Fruit fly (Drosophila melanogaster) Kc167 (cell line): Measurements from ENCODE around the gene CG6051.

Experiments
- Myc ChIP-seq: fragments of >200 bp; optimal IDR thresholded peaks from 2 replicates; lab custom pipeline; 2017; ENCODE audit warnings: missing external identifiers
- ttk ChIP-seq: sonication (Bioruptor generic); optimal IDR thresholded peaks from 2 replicates; lab custom pipeline; 2017; ENCODE audit warnings: missing external identifiers

DNA sequence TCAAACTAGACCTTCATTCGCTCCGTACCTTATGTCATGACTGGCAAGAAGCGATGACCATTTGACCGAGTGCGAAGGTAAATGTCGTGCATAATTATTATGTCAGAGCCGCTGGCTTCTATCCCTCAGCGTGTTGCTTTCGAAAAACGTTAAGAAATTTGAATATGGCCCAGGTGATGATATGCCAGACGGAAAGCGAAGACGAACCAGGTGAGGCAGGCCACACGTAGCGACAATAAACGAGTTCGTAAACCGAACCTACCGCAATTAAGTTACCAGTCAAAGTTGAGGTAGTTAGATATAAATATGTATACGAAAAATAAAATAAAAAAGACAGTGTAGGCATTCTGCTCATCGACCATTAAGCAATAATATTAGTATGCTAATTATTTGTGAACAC, 74.3 kb downstream of the CG6051 start:
- TF ChIP-seq ttk (lab: Kevin White, UChicago) (no peak), Myc (no peak)
